Worm (Caenorhabditis elegans): ENCODE data around the gene F01D5.8.

DNA sequence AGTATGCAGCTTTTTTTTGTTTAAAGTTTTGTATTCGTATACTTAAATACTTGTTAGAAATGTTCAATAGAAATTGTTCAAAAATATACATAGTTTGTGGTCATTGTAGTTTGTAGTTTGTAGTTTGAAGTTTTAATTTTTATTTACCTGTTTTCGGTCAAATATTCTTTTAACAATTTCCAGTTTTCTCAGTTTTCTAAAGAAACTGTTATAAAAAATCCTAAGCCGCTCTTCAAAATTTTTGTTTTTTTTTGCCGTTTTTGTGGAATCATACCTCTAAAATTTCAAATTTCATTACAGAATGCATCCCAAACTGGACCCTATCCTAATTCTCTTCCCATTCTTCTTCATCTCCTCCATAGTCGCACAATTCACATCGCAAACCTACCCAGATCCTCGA is 4.3 kb upstream of the F01D5.8 start, which contains the start of gene F01D5.6:
- no peak for TF ChIP-seq fkh-10 (GFP tag; optimal IDR thresholded peaks at IDR 0.05)
- TF ChIP-seq skn-1 (tag; optimal IDR thresholded peaks at IDR 0.05), result no peak
- TF ChIP-seq ceh-28 (tag; optimal IDR thresholded peaks at IDR 0.05), result no peak
- TF ChIP-seq nhr-237 (tag; optimal IDR thresholded peaks at IDR 0.05), result no peak
- no peak for TF ChIP-seq unc-39 (tag; optimal IDR thresholded peaks at IDR 0.05)
- TF ChIP-seq lin-15B (tag; optimal IDR thresholded peaks at IDR 0.05), result no peak
- no peak for TF ChIP-seq ceh-9 (tag; optimal IDR thresholded peaks at IDR 0.05)
- no peak for TF ChIP-seq nhr-67 (tag; optimal IDR thresholded peaks at IDR 0.05)
- no peak for TF ChIP-seq nhr-23 (tag; optimal IDR thresholded peaks at IDR 0.05)
- TF ChIP-seq lin-39 (tag; optimal IDR thresholded peaks at IDR 0.05), result no peak
- TF ChIP-seq R02D3.7 (tag; optimal IDR thresholded peaks at IDR 0.05), result no peak
